Fruit fly (Drosophila melanogaster) Kc167 (cell line): ENCODE results near the gene Sfp93F.

Source experiments
- Myc ChIP-seq: fragments of >200 bp; optimal IDR thresholded peaks from 2 replicates; lab custom pipeline; 2017; ENCODE audit warnings: missing external identifiers
- Sin3A ChIP-seq: fragments of >200 bp; optimal IDR thresholded peaks from 2 replicates; lab custom pipeline; 2018; ENCODE audit warnings: missing external identifiers
- h ChIP-seq: fragments of >200 bp; optimal IDR thresholded peaks from 3 replicates; lab custom pipeline; 2018; ENCODE audit warnings: missing external identifiers
- insv ChIP-seq: fragments of >200 bp; optimal IDR thresholded peaks from 3 replicates; lab custom pipeline; 2018; ENCODE audit warnings: missing external identifiers
- psq ChIP-seq: fragments of >200 bp; optimal IDR thresholded peaks from 2 replicates; lab custom pipeline; 2017; ENCODE audit warnings: missing external identifiers
- ttk ChIP-seq: sonication (Bioruptor generic); optimal IDR thresholded peaks from 2 replicates; lab custom pipeline; 2017; ENCODE audit warnings: missing external identifiers

Gene Sfp93F

DNA sequence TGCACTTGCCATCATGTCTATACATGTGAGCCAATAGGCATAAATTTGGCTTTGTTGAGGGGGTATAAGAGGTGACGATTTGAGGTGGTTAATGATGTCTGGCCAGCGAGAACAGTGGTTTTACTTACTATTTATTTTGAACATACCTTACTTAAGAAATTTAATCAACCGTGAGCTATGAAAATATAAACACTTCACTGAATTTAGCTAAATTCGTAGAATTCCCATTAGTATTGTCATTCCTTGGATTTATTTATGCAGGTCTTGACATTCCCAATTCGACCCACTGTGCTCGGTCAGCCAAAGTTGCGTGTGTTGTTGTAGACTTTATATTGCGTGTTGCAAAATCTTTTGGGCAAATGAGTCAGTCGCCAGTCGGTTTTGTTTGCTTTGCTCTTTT, 48.2 kb downstream of the Sfp93F start:
- no peak for TF ChIP-seq Myc (lab: Kevin White, UChicago)
- TF ChIP-seq insv (lab: Kevin White, UChicago) = no peak
- no peak for TF ChIP-seq h (lab: Kevin White, UChicago)
- TF ChIP-seq ttk (lab: Kevin White, UChicago) = no peak
- TF ChIP-seq Sin3A = no peak
- TF ChIP-seq psq (lab: Kevin White, UChicago) = no peak
